Worm (Caenorhabditis elegans) whole organism, L3 larva: Measurements from ENCODE around the gene rpl-28.

ENCODE experiments used
- ZK546.5 ChIP-seq: sonication (generic microtip); optimal IDR thresholded peaks from 2 replicates; lab custom pipeline; 2017; ENCODE audit warnings: missing biosample characterization, missing genetic modification characterization
- ama-1 ChIP-seq: fragments of 150-350 bp; optimal IDR thresholded peaks from 2 replicates; lab custom pipeline; 2018
- ceh-16 ChIP-seq: sonication (generic microtip); optimal IDR thresholded peaks from 2 replicates; lab custom pipeline; 2017; ENCODE audit warnings: missing biosample characterization, missing genetic modification characterization
- egl-27 ChIP-seq: sonication (generic microtip); optimal IDR thresholded peaks from 4 replicates; lab custom pipeline; 2017; ENCODE audit warnings: missing biosample characterization, missing genetic modification reagents, missing genetic modification characterization
- elt-3 ChIP-seq, 3 experiments: fragments of 150-350 bp in 1 of 3; sonication (generic microtip) in 2 of 3; optimal IDR thresholded peaks; 2 replicates in 2 of 3; 4 replicates in 1 of 3; lab custom pipeline; 2014 to 2017; ENCODE audit warnings: missing biosample characterization in 3 of 3, missing genetic modification characterization in 3 of 3
- nfya-1 ChIP-seq: sonication (generic microtip); optimal IDR thresholded peaks from 2 replicates; lab custom pipeline; 2017; ENCODE audit warnings: missing genetic modification characterization, mild to moderate bottlenecking, missing compliant biosample characterization, antibody characterized with exemption, moderate library complexity; ENCODE audit not compliant: insufficient read depth
- nhr-25 ChIP-seq: sonication (generic microtip); optimal IDR thresholded peaks from 2 replicates; lab custom pipeline; 2017; ENCODE audit warnings: missing biosample characterization, missing genetic modification characterization
- nhr-77 ChIP-seq: fragments of 150-350 bp; optimal IDR thresholded peaks from 2 replicates; lab custom pipeline; 2014; ENCODE audit warnings: missing biosample characterization, missing genetic modification characterization
- pqm-1 ChIP-seq: fragments of 150-350 bp; optimal IDR thresholded peaks from 2 replicates; lab custom pipeline; 2017; ENCODE audit warnings: missing biosample characterization, missing genetic modification characterization, inconsistent platforms
- snpc-4 ChIP-seq: fragments of 150-350 bp; optimal IDR thresholded peaks from 2 replicates; lab custom pipeline; 2014; ENCODE audit warnings: missing biosample characterization, missing genetic modification characterization
- unc-39 ChIP-seq: sonication (generic microtip); optimal IDR thresholded peaks from 4 replicates; lab custom pipeline; 2017; ENCODE audit warnings: missing biosample characterization, missing genetic modification characterization
- unc-62 ChIP-seq: fragments of 150-350 bp; sonication (generic microtip); optimal IDR thresholded peaks from 4 replicates; lab custom pipeline; 2014; ENCODE audit warnings: missing biosample characterization, missing genetic modification reagents, missing genetic modification characterization
- ztf-11 ChIP-seq: fragments of 150-350 bp; optimal IDR thresholded peaks from 2 replicates; lab custom pipeline; 2014; ENCODE audit warnings: missing biosample characterization, missing genetic modification characterization
- ztf-4 ChIP-seq: fragments of 150-350 bp; optimal IDR thresholded peaks from 2 replicates; lab custom pipeline; 2014; ENCODE audit warnings: missing biosample characterization, missing genetic modification characterization

DNA sequence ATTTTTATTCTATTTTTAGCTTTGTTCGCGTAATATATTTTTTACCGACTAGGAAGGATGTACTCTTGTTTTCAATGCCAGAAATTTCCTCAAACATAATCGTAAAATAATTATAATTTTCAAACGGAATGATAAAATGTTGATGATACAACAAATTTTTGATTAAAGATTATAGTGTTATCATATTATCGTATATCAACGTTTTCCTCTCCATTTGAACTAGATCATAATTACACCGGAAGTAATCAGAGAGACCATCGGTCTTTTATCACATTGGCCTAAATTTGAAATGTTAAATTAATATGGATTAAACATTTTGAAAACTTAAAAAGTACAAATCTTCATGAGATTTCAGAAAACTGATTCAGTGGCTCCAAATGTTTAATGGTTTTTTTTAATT, 4.8 kb upstream of the rpl-28 start:
- TF ChIP-seq pqm-1 (tag; lab: Kevin White, UChicago) (peak; percentile 77), unc-62 (GFP tag; lab: Kevin White, UChicago) (no peak), elt-3 (tag; optimal IDR thresholded peaks at IDR 0.05; lab: Kevin White, UChicago) (no peak), snpc-4 (no peak), nfya-1 (tag; lab: Kevin White, UChicago) (no peak), ztf-4 (tag; lab: Kevin White, UChicago) (no peak), ama-1 (no peak), nhr-25 (no peak), unc-39 (tag; lab: Kevin White, UChicago) (no peak), nhr-77 (no peak), ZK546.5 (tag; lab: Kevin White, UChicago) (no peak), ceh-16 (tag; lab: Kevin White, UChicago) (no peak), egl-27 (tag; lab: Kevin White, UChicago) (no peak), ztf-11 (tag; lab: Kevin White, UChicago) (no peak)
